Worm (Caenorhabditis elegans) whole organism, young adult: ENCODE measurements around the gene srj-27.

Experiments used
- B0336.3 ChIP-seq: fragments of 200-800 bp; sonication (Bioruptor generic); IDR thresholded peaks from 2 replicates; pipeline ENCODE4 v1.3.6; 2022; ENCODE audit warnings: missing genetic modification characterization, missing compliant biosample characterization
- F37B4.10 ChIP-seq: fragments of 200-800 bp; sonication (Bioruptor generic); IDR thresholded peaks from 2 replicates; pipeline ENCODE4 v1.3.6; 2022; ENCODE audit warnings: missing genetic modification characterization, missing compliant biosample characterization
- F49E8.2 ChIP-seq: sonication (generic microtip); optimal IDR thresholded peaks from 3 replicates; lab custom pipeline; 2017; ENCODE audit warnings: missing genetic modification characterization, mild to moderate bottlenecking, missing compliant biosample characterization, antibody characterized with exemption, moderate library complexity; ENCODE audit not compliant: insufficient read depth
- Y67H2A.10 ChIP-seq: fragments of 200-800 bp; sonication (Bioruptor generic); conservative IDR thresholded peaks from 2 replicates; pipeline ENCODE4 v1.3.6; 2022; ENCODE audit warnings: missing genetic modification reagents, missing genetic modification characterization, missing compliant biosample characterization
- aptf-2 ChIP-seq: fragments of 200-800 bp; sonication (Bioruptor generic); conservative IDR thresholded peaks from 2 replicates; pipeline ENCODE4 v1.3.6; 2022; ENCODE audit warnings: missing genetic modification reagents, missing genetic modification characterization, missing compliant biosample characterization
- dpl-1 ChIP-seq: fragments of 150-350 bp; optimal IDR thresholded peaks from 2 replicates; lab custom pipeline; 2014; ENCODE audit warnings: missing biosample characterization, missing genetic modification reagents, missing genetic modification characterization
- ets-4 ChIP-seq: fragments of 200-800 bp; sonication (Bioruptor generic); optimal IDR thresholded peaks from 2 replicates; lab custom pipeline; 2018; ENCODE audit warnings: mild to moderate bottlenecking, missing genetic modification characterization, missing compliant biosample characterization
- hmg-1.2 ChIP-seq: fragments of 200-800 bp; sonication (Bioruptor generic); IDR thresholded peaks from 2 replicates; pipeline ENCODE4 v1.3.6; 2022; ENCODE audit warnings: missing genetic modification reagents, missing genetic modification characterization, missing compliant biosample characterization
- hsf-1 ChIP-seq: fragments of 200-800 bp; sonication (Bioruptor generic); IDR thresholded peaks from 2 replicates; pipeline ENCODE4 v1.3.6; 2022; ENCODE audit warnings: missing genetic modification reagents, missing genetic modification characterization, missing compliant biosample characterization
- pha-4 ChIP-seq: fragments of 150-350 bp; sonication (generic microtip); optimal IDR thresholded peaks from 2 replicates; lab custom pipeline; 2014; ENCODE audit warnings: missing biosample characterization, missing genetic modification reagents, missing genetic modification characterization
- sea-2 ChIP-seq: fragments of 200-800 bp; sonication (Bioruptor generic); IDR thresholded peaks from 2 replicates; pipeline ENCODE4 v1.3.6; 2022; ENCODE audit warnings: missing genetic modification characterization, missing compliant biosample characterization
- snpc-4 ChIP-seq, 5 experiments: fragments of 150-350 bp in 1 of 5; sonication (generic microtip) in 4 of 5; optimal IDR thresholded peaks; 2 replicates each; lab custom pipeline; 2014 to 2018; ENCODE audit warnings: missing genetic modification characterization in 5 of 5, missing biosample characterization in 3 of 5, antibody characterized with exemption in 2 of 5, mild to moderate bottlenecking in 2 of 5, missing compliant biosample characterization in 2 of 5, missing genotype in 2 of 5, moderate library complexity in 2 of 5, missing genetic modification reagents in 1 of 5

- no peak for TF ChIP-seq B0336.3 (GFP tag; lab: Robert Waterston, UW)
- no peak for TF ChIP-seq F49E8.2
- no peak for TF ChIP-seq sea-2 (GFP tag; lab: Robert Waterston, UW)
- TF ChIP-seq dpl-1 = no peak
- no peak for TF ChIP-seq Y67H2A.10 (GFP tag; lab: Robert Waterston, UW)
- TF ChIP-seq snpc-4 (GFP tag; optimal IDR thresholded peaks at IDR 0.05; lab: Kevin White, UChicago) = no peak
- TF ChIP-seq snpc-4 (tag; optimal IDR thresholded peaks at IDR 0.05; lab: Kevin White, UChicago) = no peak
- TF ChIP-seq hmg-1.2 (GFP tag; lab: Robert Waterston, UW) = no peak
- no peak for TF ChIP-seq pha-4
- TF ChIP-seq F37B4.10 (GFP tag; lab: Robert Waterston, UW) = no peak
- TF ChIP-seq aptf-2 (GFP tag; lab: Robert Waterston, UW) = no peak
- no peak for TF ChIP-seq ets-4
- no peak for TF ChIP-seq hsf-1 (GFP tag; lab: Robert Waterston, UW)
These were observed 34.6 kb downstream of the srj-27 start, which contains the start of gene txt-12 for ce11 chrV:15092666-15093065.
